Fruit fly (Drosophila melanogaster) whole organism, embryonic: ENCODE data around the gene janA.

Source experiments
- Abd-B ChIP-seq: fragments of 200-800 bp; sonication (Bioruptor generic); optimal IDR thresholded peaks from 2 replicates; lab custom pipeline; 2018; ENCODE audit warnings: missing biosample characterization, mild to moderate bottlenecking, missing genetic modification characterization, moderate library complexity
- B-H2 ChIP-seq: fragments of 200-800 bp; sonication (Bioruptor generic); optimal IDR thresholded peaks from 2 replicates; lab custom pipeline; 2018; ENCODE audit warnings: missing biosample characterization, mild to moderate bottlenecking, missing genetic modification characterization
- Bdp1 ChIP-seq: fragments of 200-800 bp; sonication (Bioruptor generic); optimal IDR thresholded peaks from 3 replicates; lab custom pipeline; 2016; ENCODE audit warnings: missing biosample characterization, missing genetic modification characterization
- Bteb2 ChIP-seq: fragments of 200-800 bp; sonication (Bioruptor generic); optimal IDR thresholded peaks from 2 replicates; lab custom pipeline; 2016; ENCODE audit warnings: missing biosample characterization, missing genetic modification characterization
- C15 ChIP-seq: fragments of 200-800 bp; sonication (Bioruptor generic); IDR thresholded peaks from 3 replicates; pipeline ENCODE4 v1.3.6; 2022; ENCODE audit warnings: missing biosample characterization, missing genetic modification characterization
- CG10147 ChIP-seq: fragments of 200-800 bp; sonication (Bioruptor generic); optimal IDR thresholded peaks from 2 replicates; lab custom pipeline; 2019; ENCODE audit warnings: missing biosample characterization, mild to moderate bottlenecking, missing genetic modification characterization, moderate library complexity
- CG10209 ChIP-seq: fragments of 200-800 bp; sonication (Bioruptor generic); optimal IDR thresholded peaks from 3 replicates; lab custom pipeline; 2017; ENCODE audit warnings: missing biosample characterization, mild to moderate bottlenecking, missing genetic modification characterization, missing genetic modification reagents
- CG12071 ChIP-seq: fragments of 200-800 bp; sonication (Bioruptor generic); optimal IDR thresholded peaks from 3 replicates; lab custom pipeline; 2018; ENCODE audit warnings: missing biosample characterization, mild to moderate bottlenecking, missing genetic modification characterization
- CG1233 ChIP-seq: fragments of 200-800 bp; sonication (Bioruptor generic); optimal IDR thresholded peaks from 4 replicates; lab custom pipeline; 2018; ENCODE audit warnings: missing biosample characterization, mild to moderate bottlenecking, missing genetic modification characterization
- CG13123 ChIP-seq: fragments of 200-800 bp; sonication (Bioruptor generic); optimal IDR thresholded peaks from 2 replicates; lab custom pipeline; 2016; ENCODE audit warnings: missing biosample characterization, missing genetic modification characterization
- CG17361 ChIP-seq: fragments of 200-800 bp; sonication (Bioruptor generic); IDR thresholded peaks from 3 replicates; pipeline ENCODE4 v1.3.6; 2022; ENCODE audit warnings: missing biosample characterization, missing genetic modification characterization
- CG2129 ChIP-seq: fragments of 200-800 bp; sonication (Bioruptor generic); IDR thresholded peaks from 2 replicates; pipeline ENCODE4 v1.3.6; 2022; ENCODE audit warnings: missing biosample characterization, missing genetic modification characterization; ENCODE audit not compliant: partially characterized antibody
- CG2202 ChIP-seq: fragments of 200-800 bp; sonication (Bioruptor generic); optimal IDR thresholded peaks from 2 replicates; lab custom pipeline; 2018; ENCODE audit warnings: missing biosample characterization, mild to moderate bottlenecking, missing genetic modification characterization
- CG32532 ChIP-seq: fragments of 200-800 bp; sonication (Bioruptor generic); IDR thresholded peaks from 2 replicates; pipeline ENCODE4 v1.3.6; 2022; ENCODE audit warnings: missing biosample characterization, missing genetic modification characterization
- CG3726 ChIP-seq: fragments of 200-800 bp; sonication (Bioruptor generic); IDR thresholded peaks from 3 replicates; pipeline ENCODE4, ENCODE4 v1.3.6; 2022; ENCODE audit warnings: missing biosample characterization, missing genetic modification characterization
- CG3995 ChIP-seq: fragments of 200-800 bp; sonication (Bioruptor generic); optimal IDR thresholded peaks from 3 replicates; lab custom pipeline; 2016; ENCODE audit warnings: missing biosample characterization, missing genetic modification characterization
- CG42726 ChIP-seq: fragments of 200-800 bp; sonication (Bioruptor generic); IDR thresholded peaks from 2 replicates; pipeline ENCODE4 v1.3.6; 2022; ENCODE audit warnings: missing biosample characterization, missing genetic modification characterization; ENCODE audit not compliant: partially characterized antibody
- CG4404 ChIP-seq: fragments of 200-800 bp; sonication (Bioruptor generic); IDR thresholded peaks from 2 replicates; pipeline ENCODE4 v1.3.6; 2022; ENCODE audit warnings: missing biosample characterization, missing genetic modification characterization
- CG4730 ChIP-seq: fragments of 200-800 bp; sonication (Bioruptor generic); IDR thresholded peaks from 2 replicates; pipeline ENCODE4 v1.3.6; 2022; ENCODE audit warnings: missing biosample characterization, missing genetic modification characterization
- CG6765 ChIP-seq: fragments of 200-800 bp; sonication (Bioruptor generic); optimal IDR thresholded peaks from 3 replicates; lab custom pipeline; 2017; ENCODE audit warnings: missing biosample characterization, mild to moderate bottlenecking, missing genetic modification characterization
- CG6813 ChIP-seq: fragments of 200-800 bp; sonication (Bioruptor generic); optimal IDR thresholded peaks from 2 replicates; lab custom pipeline; 2017; ENCODE audit warnings: missing biosample characterization, missing genetic modification characterization, mild to moderate bottlenecking, moderate library complexity, missing genetic modification reagents
- CG7556 ChIP-seq: fragments of 200-800 bp; sonication (Bioruptor generic); optimal IDR thresholded peaks from 2 replicates; lab custom pipeline; 2017; ENCODE audit warnings: missing biosample characterization, mild to moderate bottlenecking, missing genetic modification characterization
- CG7786 ChIP-seq: fragments of 200-800 bp; sonication (Bioruptor generic); optimal IDR thresholded peaks from 2 replicates; lab custom pipeline; 2016; ENCODE audit warnings: missing biosample characterization, missing genetic modification characterization
- CG7987 ChIP-seq: fragments of 200-800 bp; sonication (Bioruptor generic); optimal IDR thresholded peaks from 2 replicates; lab custom pipeline; 2018; ENCODE audit warnings: missing biosample characterization, mild to moderate bottlenecking, missing genetic modification characterization, moderate library complexity
- CG9437 ChIP-seq: fragments of 200-800 bp; sonication (Bioruptor generic); optimal IDR thresholded peaks from 2 replicates; lab custom pipeline; 2018; ENCODE audit warnings: missing biosample characterization, mild to moderate bottlenecking, missing genetic modification characterization
- CG9876 ChIP-seq: fragments of 200-800 bp; sonication (Bioruptor generic); optimal IDR thresholded peaks from 2 replicates; lab custom pipeline; 2016; ENCODE audit warnings: missing biosample characterization, missing genetic modification characterization
- CoRest ChIP-seq: fragments of 200-800 bp; sonication (Bioruptor generic); optimal IDR thresholded peaks from 3 replicates; lab custom pipeline; 2018; ENCODE audit warnings: missing biosample characterization, mild to moderate bottlenecking, missing genetic modification characterization, moderate library complexity
- Dp ChIP-seq: fragments of 200-800 bp; sonication (Bioruptor generic); optimal IDR thresholded peaks from 2 replicates; lab custom pipeline; 2018; ENCODE audit warnings: missing biosample characterization, mild to moderate bottlenecking, missing genetic modification characterization, moderate library complexity
- Ets65A ChIP-seq: fragments of 200-800 bp; sonication (Bioruptor generic); peaks from one replicate; lab custom pipeline; 2016; ENCODE audit warnings: missing biosample characterization, missing genetic modification characterization
- HmgD ChIP-seq: fragments of 200-800 bp; sonication (Bioruptor generic); optimal IDR thresholded peaks from 3 replicates; lab custom pipeline; 2016; ENCODE audit warnings: missing biosample characterization, missing genetic modification characterization
- Jarid2 ChIP-seq: fragments of 200-800 bp; sonication (Bioruptor generic); optimal IDR thresholded peaks from 3 replicates; lab custom pipeline; 2017; ENCODE audit warnings: mild to moderate bottlenecking, missing biosample characterization, missing genetic modification reagents, missing genetic modification characterization
- Lim3 ChIP-seq: fragments of 200-800 bp; sonication (Bioruptor generic); IDR thresholded peaks from 2 replicates; pipeline ENCODE4 v1.3.6; 2022; ENCODE audit warnings: missing biosample characterization, missing genetic modification characterization
- MTF-1 ChIP-seq: fragments of 200-800 bp; sonication (Bioruptor generic); optimal IDR thresholded peaks from 2 replicates; lab custom pipeline; 2018; ENCODE audit warnings: missing biosample characterization, mild to moderate bottlenecking, missing genetic modification characterization, borderline replicate concordance
- NFAT ChIP-seq: fragments of 200-800 bp; sonication (Bioruptor generic); IDR thresholded peaks from 2 replicates; pipeline ENCODE4 v1.3.6; 2022; ENCODE audit warnings: missing biosample characterization, missing genetic modification characterization
- NfI ChIP-seq: fragments of 200-800 bp; sonication (Bioruptor generic); optimal IDR thresholded peaks from 3 replicates; lab custom pipeline; 2018; ENCODE audit warnings: missing biosample characterization, mild to moderate bottlenecking, missing genetic modification characterization, moderate library complexity
- Oaz ChIP-seq: fragments of 200-800 bp; sonication (Bioruptor generic); IDR thresholded peaks from 2 replicates; pipeline ENCODE4 v1.3.6; 2022; ENCODE audit warnings: missing biosample characterization, missing genetic modification characterization
- Rfx ChIP-seq: fragments of 200-800 bp; sonication (Bioruptor generic); IDR thresholded peaks from 2 replicates; pipeline ENCODE4 v1.3.6; 2022; ENCODE audit warnings: missing biosample characterization, missing genetic modification characterization
- bigmax ChIP-seq: fragments of 200-800 bp; sonication (Bioruptor generic); optimal IDR thresholded peaks from 2 replicates; lab custom pipeline; 2018; ENCODE audit warnings: missing biosample characterization, mild to moderate bottlenecking, missing genetic modification characterization
- gt ChIP-seq: fragments of 200-800 bp; sonication (Bioruptor generic); IDR thresholded peaks from 2 replicates; pipeline ENCODE4 v1.3.6; 2022; ENCODE audit warnings: missing biosample characterization, missing genetic modification characterization
- insv ChIP-seq, 2 experiments: fragments of 200-800 bp; sonication (Bioruptor generic); optimal IDR thresholded peaks; 3 replicates each; lab custom pipeline; 2016 to 2018; ENCODE audit warnings: missing biosample characterization in 2 of 2, missing genetic modification characterization in 2 of 2
- jigr1 ChIP-seq: fragments of 200-800 bp; sonication (Bioruptor generic); IDR thresholded peaks from 3 replicates; pipeline ENCODE4 v1.3.6; 2022; ENCODE audit warnings: missing biosample characterization, missing genetic modification characterization
- nau ChIP-seq: fragments of 200-800 bp; sonication (Bioruptor generic); optimal IDR thresholded peaks from 3 replicates; lab custom pipeline; 2017; ENCODE audit warnings: missing biosample characterization, mild to moderate bottlenecking, missing genetic modification characterization, missing genetic modification reagents
- nmo ChIP-seq: fragments of 200-800 bp; sonication (Bioruptor generic); optimal IDR thresholded peaks from 2 replicates; lab custom pipeline; 2018; ENCODE audit warnings: missing biosample characterization, mild to moderate bottlenecking, missing genetic modification characterization, moderate library complexity
- peb ChIP-seq: fragments of 200-800 bp; sonication (Bioruptor generic); IDR thresholded peaks from 2 replicates; pipeline ENCODE4 v1.3.6; 2022; ENCODE audit warnings: missing biosample characterization, missing genetic modification characterization
- pfk ChIP-seq: fragments of 200-800 bp; sonication (Bioruptor generic); optimal IDR thresholded peaks from 2 replicates; lab custom pipeline; 2018; ENCODE audit warnings: missing biosample characterization, mild to moderate bottlenecking, missing genetic modification characterization, moderate library complexity
- pum ChIP-seq: fragments of 200-800 bp; sonication (Bioruptor generic); optimal IDR thresholded peaks from 2 replicates; lab custom pipeline; 2016; ENCODE audit warnings: missing biosample characterization, missing genetic modification characterization
- sens ChIP-seq: fragments of 200-800 bp; sonication (Bioruptor generic); peaks from one replicate; lab custom pipeline; 2016; ENCODE audit warnings: missing biosample characterization, missing genetic modification characterization
- sob ChIP-seq: fragments of 200-800 bp; sonication (Bioruptor generic); IDR thresholded peaks from 2 replicates; pipeline ENCODE4 v1.3.6; 2022; ENCODE audit warnings: missing biosample characterization, missing genetic modification characterization
- tll ChIP-seq, 2 experiments: fragments of 200-800 bp in 1 of 2; fragments of >200 bp in 1 of 2; sonication (Bioruptor generic) in 1 of 2; optimal IDR thresholded peaks; 2 replicates each; lab custom pipeline; 2017 to 2019; ENCODE audit warnings: missing biosample characterization in 2 of 2, missing genetic modification characterization in 2 of 2, mild to moderate bottlenecking in 1 of 2, moderate library complexity in 1 of 2
- vvl ChIP-seq: fragments of 200-800 bp; sonication (Bioruptor generic); IDR thresholded peaks from 2 replicates; pipeline ENCODE4 v1.3.6; 2022; ENCODE audit warnings: missing biosample characterization, missing genetic modification characterization

janA gene

dm6 chr3R:30014977-30015514 is 24.3 kb downstream of the janA start, which contains the start of gene CG7920 (continued):
- TF ChIP-seq vvl (GFP tag; lab: Robert Waterston, UW), result no peak; the same call in 1 of the 2 replicates
- TF ChIP-seq peb (GFP tag; lab: Robert Waterston, UW), result no peak
- no peak for TF ChIP-seq insv (GFP tag; optimal IDR thresholded peaks at IDR 0.05; lab: Kevin White, UChicago)
- no peak for TF ChIP-seq CG17361
- peak; percentile 12 for TF ChIP-seq nau (GFP tag; lab: Kevin White, UChicago)
- no peak for TF ChIP-seq CG3995 (GFP tag; lab: Kevin White, UChicago)
- TF ChIP-seq CG1233 (GFP tag; lab: Kevin White, UChicago), result no peak
- 0 out of 3 replicates have a peak, but pooled peaks have one; percentile 6 for TF ChIP-seq CG3726 (GFP tag; lab: Robert Waterston, UW)
- no peak for TF ChIP-seq CG7786 (GFP tag; lab: Kevin White, UChicago)
- TF ChIP-seq CG32532 (GFP tag; lab: Robert Waterston, UW), result peak; percentile 41; the same call in 1 of the 2 replicates
- TF ChIP-seq Oaz (GFP tag; lab: Robert Waterston, UW), result no peak
- peak; percentile 0 for TF ChIP-seq CG7987 (GFP tag; lab: Kevin White, UChicago)
- peak; percentile 24 for TF ChIP-seq CG12071 (GFP tag; lab: Kevin White, UChicago)
- no peak for TF ChIP-seq CG4730 (GFP tag; lab: Robert Waterston, UW)
- no peak for TF ChIP-seq C15
- TF ChIP-seq Lim3, result no peak
- TF ChIP-seq sob (GFP tag; lab: Robert Waterston, UW), result peak; percentile 42; the same call in 1 of the 2 replicates
- TF ChIP-seq Dp, result peak; percentile 99
- no peak for TF ChIP-seq CG13123 (GFP tag; lab: Kevin White, UChicago)
- peak; percentile 1 for TF ChIP-seq nmo (GFP tag; lab: Kevin White, UChicago)
- TF ChIP-seq gt, result no peak
- peak; percentile 25 for TF ChIP-seq NfI
- TF ChIP-seq CG6813 (GFP tag; lab: Kevin White, UChicago), result no peak
- TF ChIP-seq CG4404 (GFP tag; lab: Robert Waterston, UW), result no peak
- TF ChIP-seq CG10209, result no peak
- no peak for TF ChIP-seq CG9876 (GFP tag; lab: Kevin White, UChicago)
- TF ChIP-seq CG10147 (GFP tag; lab: Kevin White, UChicago), result peak; percentile 43
- peak; percentile 83 for TF ChIP-seq Jarid2 (GFP tag; lab: Kevin White, UChicago)
- no peak for TF ChIP-seq bigmax (GFP tag; lab: Kevin White, UChicago)
- TF ChIP-seq jigr1 (GFP tag; lab: Robert Waterston, UW), result no peak
- TF ChIP-seq sens (GFP tag; lab: Kevin White, UChicago), result no peak
- TF ChIP-seq CG9437 (GFP tag; lab: Kevin White, UChicago), result no peak
- TF ChIP-seq Bteb2 (GFP tag; lab: Kevin White, UChicago), result peak; percentile 29
- TF ChIP-seq tll (GFP tag; optimal IDR thresholded peaks at IDR 0.05; lab: Kevin White, UChicago), result no peak
- TF ChIP-seq B-H2, result no peak
- TF ChIP-seq NFAT (GFP tag; lab: Robert Waterston, UW), result peak; percentile 12; the same call in 1 of the 2 replicates
- no peak for TF ChIP-seq pum (GFP tag; lab: Kevin White, UChicago)
- TF ChIP-seq CoRest, result peak; percentile 34
- TF ChIP-seq MTF-1 (GFP tag; lab: Kevin White, UChicago), result no peak
- TF ChIP-seq CG7556 (GFP tag; lab: Kevin White, UChicago), result peak; percentile 23
- no peak for TF ChIP-seq Bdp1 (GFP tag; lab: Kevin White, UChicago)
- no peak for TF ChIP-seq Rfx (GFP tag; lab: Robert Waterston, UW)
- TF ChIP-seq HmgD (GFP tag; lab: Kevin White, UChicago), result no peak
- TF ChIP-seq CG2129 (GFP tag; lab: Robert Waterston, UW), result peak; percentile 40
- no peak for TF ChIP-seq Abd-B (GFP tag; lab: Kevin White, UChicago)
- TF ChIP-seq CG2202 (tag; lab: Kevin White, UChicago), result no peak
- TF ChIP-seq CG6765, result peak; percentile 72
- peak; percentile 46; the same call in 1 of the 2 replicates for TF ChIP-seq CG42726 (GFP tag; lab: Robert Waterston, UW)
- no peak for TF ChIP-seq pfk
- no peak for TF ChIP-seq Ets65A (GFP tag; lab: Kevin White, UChicago)
